Worm (Caenorhabditis elegans) whole organism, L3 larva: Measurements from ENCODE around the gene phg-1.

ENCODE experiments used
- R02D3.7 ChIP-seq: fragments of 150-350 bp; optimal IDR thresholded peaks from 2 replicates; lab custom pipeline; 2014; ENCODE audit warnings: missing biosample characterization, missing genetic modification characterization
- ZK546.5 ChIP-seq: sonication (generic microtip); optimal IDR thresholded peaks from 2 replicates; lab custom pipeline; 2017; ENCODE audit warnings: missing biosample characterization, missing genetic modification characterization
- ama-1 ChIP-seq: fragments of 150-350 bp; optimal IDR thresholded peaks from 2 replicates; lab custom pipeline; 2018
- ceh-9 ChIP-seq: sonication (generic microtip); optimal IDR thresholded peaks from 2 replicates; lab custom pipeline; 2018; ENCODE audit warnings: missing biosample characterization, missing genetic modification characterization
- egl-5 ChIP-seq: fragments of 150-350 bp; optimal IDR thresholded peaks from 2 replicates; lab custom pipeline; 2017; ENCODE audit warnings: missing biosample characterization, missing genetic modification reagents, missing genetic modification characterization, inconsistent platforms
- elt-2 ChIP-seq: sonication (generic microtip); optimal IDR thresholded peaks from 2 replicates; lab custom pipeline; 2016; ENCODE audit warnings: missing genetic modification reagents, mild to moderate bottlenecking, missing genetic modification characterization, missing compliant biosample characterization
- elt-3 ChIP-seq, 3 experiments: fragments of 150-350 bp in 1 of 3; sonication (generic microtip) in 2 of 3; optimal IDR thresholded peaks; 2 replicates in 2 of 3; 4 replicates in 1 of 3; lab custom pipeline; 2014 to 2017; ENCODE audit warnings: missing biosample characterization in 3 of 3, missing genetic modification characterization in 3 of 3
- fkh-10 ChIP-seq: sonication (generic microtip); optimal IDR thresholded peaks from 2 replicates; lab custom pipeline; 2017; ENCODE audit warnings: missing biosample characterization, missing genetic modification reagents, missing genetic modification characterization
- fkh-2 ChIP-seq: fragments of 150-350 bp; optimal IDR thresholded peaks from 2 replicates; lab custom pipeline; 2014; ENCODE audit warnings: missing biosample characterization, missing genetic modification reagents, missing genetic modification characterization
- fos-1 ChIP-seq: fragments of 150-350 bp; optimal IDR thresholded peaks from 2 replicates; lab custom pipeline; 2014; ENCODE audit warnings: missing biosample characterization, missing genetic modification characterization
- hmg-11 ChIP-seq: sonication (generic microtip); optimal IDR thresholded peaks from 2 replicates; lab custom pipeline; 2016; ENCODE audit warnings: missing genetic modification characterization, missing compliant biosample characterization
- jun-1 ChIP-seq: fragments of 150-350 bp; optimal IDR thresholded peaks from 2 replicates; lab custom pipeline; 2014; ENCODE audit warnings: missing biosample characterization, missing genetic modification reagents, missing genetic modification characterization
- lin-39 ChIP-seq: fragments of 150-350 bp; optimal IDR thresholded peaks from 2 replicates; lab custom pipeline; 2018; ENCODE audit warnings: missing biosample characterization, missing genetic modification reagents, missing genetic modification characterization
- lsy-12 ChIP-seq: sonication (generic microtip); optimal IDR thresholded peaks from 2 replicates; lab custom pipeline; 2016; ENCODE audit warnings: mild to moderate bottlenecking, missing genetic modification characterization, missing compliant biosample characterization
- mdl-1 ChIP-seq: fragments of 150-350 bp; optimal IDR thresholded peaks from 2 replicates; lab custom pipeline; 2014; ENCODE audit warnings: missing biosample characterization, missing genetic modification characterization
- nfya-1 ChIP-seq: sonication (generic microtip); optimal IDR thresholded peaks from 2 replicates; lab custom pipeline; 2017; ENCODE audit warnings: missing genetic modification characterization, mild to moderate bottlenecking, missing compliant biosample characterization, antibody characterized with exemption, moderate library complexity; ENCODE audit not compliant: insufficient read depth
- nhr-11 ChIP-seq: fragments of 150-350 bp; optimal IDR thresholded peaks from 2 replicates; lab custom pipeline; 2014; ENCODE audit warnings: missing biosample characterization, missing genetic modification characterization
- nhr-12 ChIP-seq: fragments of 150-350 bp; optimal IDR thresholded peaks from 2 replicates; lab custom pipeline; 2014; ENCODE audit warnings: missing biosample characterization, missing genetic modification characterization
- nhr-23 ChIP-seq: fragments of 150-350 bp; optimal IDR thresholded peaks from 2 replicates; lab custom pipeline; 2014; ENCODE audit warnings: missing biosample characterization, missing genetic modification reagents, missing genetic modification characterization
- nhr-25 ChIP-seq: sonication (generic microtip); optimal IDR thresholded peaks from 2 replicates; lab custom pipeline; 2017; ENCODE audit warnings: missing biosample characterization, missing genetic modification characterization
- nhr-28 ChIP-seq: fragments of 150-350 bp; optimal IDR thresholded peaks from 2 replicates; lab custom pipeline; 2014; ENCODE audit warnings: missing biosample characterization, missing genetic modification characterization
- nhr-43 ChIP-seq: sonication (generic microtip); optimal IDR thresholded peaks from 2 replicates; lab custom pipeline; 2016; ENCODE audit warnings: mild to moderate bottlenecking, missing genetic modification characterization, missing compliant biosample characterization; ENCODE audit not compliant: poor library complexity, severe bottlenecking
- nhr-76 ChIP-seq: fragments of 150-350 bp; sonication (generic microtip); optimal IDR thresholded peaks from 5 replicates; lab custom pipeline; 2014; ENCODE audit warnings: missing biosample characterization, missing genetic modification characterization
- nhr-77 ChIP-seq: fragments of 150-350 bp; optimal IDR thresholded peaks from 2 replicates; lab custom pipeline; 2014; ENCODE audit warnings: missing biosample characterization, missing genetic modification characterization
- pha-4 ChIP-seq: fragments of 150-350 bp; optimal IDR thresholded peaks from 2 replicates; lab custom pipeline; 2014; ENCODE audit warnings: missing biosample characterization, missing genetic modification reagents, missing genetic modification characterization
- pqm-1 ChIP-seq: fragments of 150-350 bp; optimal IDR thresholded peaks from 2 replicates; lab custom pipeline; 2017; ENCODE audit warnings: missing biosample characterization, missing genetic modification characterization, inconsistent platforms
- sea-2 ChIP-seq: fragments of 150-350 bp; sonication (generic microtip); optimal IDR thresholded peaks from 4 replicates; lab custom pipeline; 2014; ENCODE audit warnings: missing biosample characterization, missing genetic modification reagents, missing genetic modification characterization
- snpc-4 ChIP-seq: fragments of 150-350 bp; optimal IDR thresholded peaks from 2 replicates; lab custom pipeline; 2014; ENCODE audit warnings: missing biosample characterization, missing genetic modification characterization
- tbx-2 ChIP-seq: sonication (generic microtip); optimal IDR thresholded peaks from 2 replicates; lab custom pipeline; 2016; ENCODE audit warnings: mild to moderate bottlenecking, missing genetic modification characterization, missing compliant biosample characterization
- unc-62 ChIP-seq: fragments of 150-350 bp; sonication (generic microtip); optimal IDR thresholded peaks from 4 replicates; lab custom pipeline; 2014; ENCODE audit warnings: missing biosample characterization, missing genetic modification reagents, missing genetic modification characterization
- zag-1 ChIP-seq: fragments of 150-350 bp; optimal IDR thresholded peaks from 2 replicates; lab custom pipeline; 2014; ENCODE audit warnings: missing biosample characterization, missing genetic modification characterization
- ztf-4 ChIP-seq: fragments of 150-350 bp; optimal IDR thresholded peaks from 2 replicates; lab custom pipeline; 2014; ENCODE audit warnings: missing biosample characterization, missing genetic modification characterization

phg-1 gene

DNA sequence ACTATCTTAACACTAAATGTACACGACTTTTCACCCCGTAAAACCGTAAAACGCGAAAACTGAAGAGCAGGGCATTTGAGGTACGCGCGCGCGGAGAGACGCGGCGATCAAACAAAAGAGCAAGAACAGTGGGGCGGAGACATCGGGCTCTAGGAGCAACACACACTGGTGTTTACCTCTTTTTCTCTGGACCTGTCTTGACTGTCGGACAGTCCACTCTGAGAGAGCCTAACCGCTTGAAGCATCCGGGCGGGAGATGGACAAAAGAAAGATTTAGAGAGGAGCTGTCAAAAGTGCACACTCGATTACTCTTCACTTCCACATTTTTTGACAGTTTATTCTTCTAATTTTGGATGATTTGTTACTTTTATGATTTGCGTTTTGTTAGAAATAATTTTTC is 687 bp upstream of the phg-1 start:
- TF ChIP-seq zag-1 (tag; lab: Kevin White, UChicago), result no peak
- TF ChIP-seq pha-4 (tag; lab: Kevin White, UChicago), result peak; percentile 22

DNA sequence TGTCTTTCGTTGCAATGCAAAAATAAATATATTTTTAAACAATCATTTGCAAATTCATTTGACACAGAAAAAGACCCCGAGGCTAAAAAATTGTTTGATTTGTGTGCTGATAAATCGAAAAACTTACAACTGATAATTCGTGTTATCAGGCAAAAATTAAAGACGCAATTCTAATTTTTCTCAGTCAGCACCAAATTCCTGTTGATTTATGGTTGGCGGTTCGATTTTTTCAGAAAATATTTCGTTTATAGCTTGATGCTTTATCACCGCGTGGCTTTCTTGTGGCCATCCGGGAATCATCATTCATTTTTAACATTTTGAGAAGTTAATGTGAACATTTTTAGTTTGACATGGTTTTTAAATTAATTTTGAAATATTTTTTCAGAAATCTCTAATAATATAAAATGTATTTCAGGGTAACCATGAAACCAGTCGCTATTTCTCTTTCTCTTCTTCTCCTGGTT is 1.8 kb downstream of the phg-1 start, which contains the start of gene asah-2:
Gene asah-2 (plus strand): TSS at position 414 of the 464 bp plus-strand sequence.
- TF ChIP-seq elt-2 (tag; lab: Kevin White, UChicago), result peak; percentile 81
- TF ChIP-seq fos-1 (tag; lab: Kevin White, UChicago), result no peak
- peak; percentile 72 for TF ChIP-seq pqm-1 (tag; lab: Kevin White, UChicago)
- TF ChIP-seq jun-1 (tag; lab: Kevin White, UChicago), result peak; percentile 61
- TF ChIP-seq nhr-28 (tag; lab: Kevin White, UChicago), result no peak
- TF ChIP-seq pha-4 (tag; lab: Kevin White, UChicago), result peak; percentile 24

DNA sequence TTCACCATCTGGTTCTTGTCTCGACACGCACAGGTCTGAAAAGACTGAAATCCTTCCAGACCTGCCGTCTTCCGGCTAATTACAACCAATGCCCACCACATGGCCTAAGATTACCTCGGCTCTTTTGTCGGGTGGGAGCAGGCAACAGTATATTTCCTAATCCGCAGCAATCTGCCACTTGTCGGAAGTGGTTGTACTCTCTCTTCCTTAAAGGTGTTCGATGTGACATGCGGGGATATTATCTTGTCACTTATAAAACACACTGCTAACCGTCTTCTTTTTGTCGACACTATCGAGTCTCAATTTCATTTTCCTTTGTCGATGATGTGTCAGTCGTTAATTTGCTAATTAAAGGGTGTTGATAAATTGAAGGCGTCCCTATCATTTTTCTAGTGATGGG is 6.6 kb downstream of the phg-1 start, which contains the start of gene F27E5.3:
Gene F27E5.3 (minus strand): TSS at position 101 of the 400 bp plus-strand sequence.
- TF ChIP-seq nhr-76 (tag; lab: Kevin White, UChicago) (no peak), nhr-77 (tag; lab: Kevin White, UChicago) (no peak)

DNA sequence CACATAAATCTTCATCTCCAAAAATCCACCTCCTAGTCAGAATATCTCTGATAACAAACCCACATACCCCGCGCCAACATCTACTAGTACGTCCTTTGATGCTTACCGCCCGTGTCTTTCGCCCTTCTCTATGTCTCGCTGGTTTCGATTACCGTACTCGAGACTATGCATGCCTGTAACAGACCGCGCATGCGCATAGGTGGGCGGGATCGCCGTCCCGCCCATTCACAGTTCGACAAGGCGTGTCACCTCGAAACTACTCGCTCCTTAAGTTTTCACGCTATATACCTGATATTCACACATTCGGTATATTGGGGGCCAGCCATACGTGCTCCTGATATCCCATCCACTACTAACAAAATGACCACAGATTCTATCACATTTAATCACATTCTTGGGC is 9.0 kb downstream of the phg-1 start, which contains the start of gene pax-3:
Gene pax-3 (plus strand): TSS at position 83 of the 400 bp plus-strand sequence.
- TF ChIP-seq tbx-2 (no peak), nhr-28 (tag; lab: Kevin White, UChicago) (no peak), nhr-43 (tag; lab: Kevin White, UChicago) (no peak), nhr-25 (no peak), nhr-77 (tag; lab: Kevin White, UChicago) (no peak), pqm-1 (tag; lab: Kevin White, UChicago) (no peak), fkh-2 (tag; lab: Kevin White, UChicago) (no peak), mdl-1 (tag; lab: Kevin White, UChicago) (no peak), snpc-4 (no peak), ZK546.5 (tag; lab: Kevin White, UChicago) (no peak), pha-4 (tag; lab: Kevin White, UChicago) (no peak), jun-1 (tag; lab: Kevin White, UChicago) (no peak), hmg-11 (tag; lab: Kevin White, UChicago) (no peak), R02D3.7 (no peak), ama-1 (no peak)

DNA sequence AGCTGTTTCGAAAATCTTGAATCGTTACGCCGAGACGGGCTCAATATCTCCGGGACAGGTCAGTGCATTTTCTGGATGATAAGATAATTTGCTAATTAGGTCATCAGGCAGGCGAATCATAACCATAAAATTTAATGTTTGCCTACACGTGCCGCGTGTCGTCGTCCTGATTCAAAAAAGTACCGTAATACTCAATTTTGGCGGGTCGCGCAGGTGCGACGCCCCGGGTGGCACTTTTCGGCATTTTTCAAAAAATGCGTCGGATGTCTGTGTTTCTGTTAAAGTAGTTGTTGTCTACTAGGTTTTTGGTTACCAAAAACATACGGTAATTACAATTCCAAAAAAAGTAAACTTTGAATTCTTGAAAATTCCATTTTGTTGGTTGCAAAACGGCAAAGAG is 10.0 kb downstream of the phg-1 start:
- TF ChIP-seq mdl-1 (tag; lab: Kevin White, UChicago) (no peak), nhr-43 (tag; lab: Kevin White, UChicago) (no peak), egl-5 (tag; lab: Kevin White, UChicago) (no peak), sea-2 (GFP tag; lab: Kevin White, UChicago) (no peak), elt-2 (tag; lab: Kevin White, UChicago) (no peak), lsy-12 (no peak), pha-4 (tag; lab: Kevin White, UChicago) (no peak), nhr-23 (tag; lab: Kevin White, UChicago) (no peak)

DNA sequence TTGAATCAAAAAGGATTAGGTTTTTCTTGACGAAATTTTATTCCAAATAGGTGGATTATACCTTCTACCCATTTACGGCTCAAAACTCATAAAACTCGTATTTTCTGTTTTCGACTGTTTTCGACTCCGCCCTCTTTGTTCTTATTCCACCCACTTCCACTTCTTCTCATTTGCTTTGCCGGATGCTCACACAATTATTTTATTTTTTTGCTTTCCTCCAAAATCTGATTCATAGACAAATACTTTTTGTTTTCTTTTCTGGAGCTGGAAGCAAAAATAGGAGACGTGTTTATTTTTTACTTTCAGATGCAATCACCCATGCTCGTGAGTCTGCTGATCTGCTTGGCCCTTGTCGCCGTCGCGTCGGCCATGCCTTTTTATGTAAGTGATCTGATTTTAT is 17.6 kb downstream of the phg-1 start, which contains the start of gene nlp-63:
Gene nlp-63 (plus strand): TSS at position 301 of the 400 bp plus-strand sequence.
- TF ChIP-seq mdl-1 (tag; lab: Kevin White, UChicago), result no peak
- no peak for TF ChIP-seq fkh-2 (tag; lab: Kevin White, UChicago)
- no peak for TF ChIP-seq nhr-43 (tag; lab: Kevin White, UChicago)
- TF ChIP-seq elt-3 (tag; optimal IDR thresholded peaks at IDR 0.05; lab: Kevin White, UChicago), result no peak
- TF ChIP-seq nhr-77 (tag; lab: Kevin White, UChicago), result no peak
- TF ChIP-seq ztf-4 (tag; lab: Kevin White, UChicago), result no peak
- no peak for TF ChIP-seq ZK546.5 (tag; lab: Kevin White, UChicago)
- no peak for TF ChIP-seq fkh-10 (GFP tag; lab: Kevin White, UChicago)
- no peak for TF ChIP-seq nhr-12 (tag; lab: Kevin White, UChicago)

DNA sequence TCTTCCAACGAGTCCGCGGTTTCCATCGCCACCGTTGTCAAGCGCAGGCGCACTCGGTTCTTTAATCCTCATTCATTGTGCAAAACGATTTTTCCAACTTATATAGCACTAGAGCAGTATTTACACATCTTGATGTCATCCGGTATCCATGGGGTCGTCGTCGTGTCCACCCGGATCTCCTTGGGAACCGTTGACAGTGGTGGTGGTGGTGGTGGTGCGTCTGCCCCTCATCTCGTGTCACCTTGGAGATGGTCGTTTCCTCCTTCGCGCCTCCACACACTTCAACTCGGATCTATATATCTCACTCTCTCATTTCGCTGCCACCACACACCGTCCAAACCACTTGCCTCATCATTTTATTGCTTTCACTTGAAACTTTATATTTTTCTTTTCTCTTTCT is 25.3 kb downstream of the phg-1 start:
- no peak for TF ChIP-seq sea-2 (GFP tag; lab: Kevin White, UChicago)
- no peak for TF ChIP-seq jun-1 (tag; lab: Kevin White, UChicago)
- no peak for TF ChIP-seq ceh-9 (tag; lab: Kevin White, UChicago)
- no peak for TF ChIP-seq elt-3 (tag; optimal IDR thresholded peaks at IDR 0.05; lab: Kevin White, UChicago)
- no peak for TF ChIP-seq elt-2 (tag; lab: Kevin White, UChicago)
- no peak for TF ChIP-seq unc-62 (GFP tag; lab: Kevin White, UChicago)
- TF ChIP-seq nhr-11 (tag; lab: Kevin White, UChicago), result no peak
- TF ChIP-seq hmg-11 (tag; lab: Kevin White, UChicago), result no peak
- TF ChIP-seq lin-39 (tag; lab: Kevin White, UChicago), result no peak
- TF ChIP-seq nhr-43 (tag; lab: Kevin White, UChicago), result no peak
- TF ChIP-seq nfya-1 (tag; lab: Kevin White, UChicago), result no peak
